Fruit fly (Drosophila melanogaster): Measurements from ENCODE around the gene Eip74EF.

The Eip74EF gene

dm6 chr3L:17566335-17567242 is 52.5 kb downstream of the Eip74EF start (continued):
- peak; percentile 78 for TF ChIP-seq Xrp1 (GFP tag; IDR thresholded peaks at IDR 0.05)
- TF ChIP-seq zfh1 (GFP tag; IDR thresholded peaks at IDR 0.05): peak; percentile 73
- TF ChIP-seq Camta (GFP tag; optimal IDR thresholded peaks at IDR 0.05): peak; percentile 41
- peak; percentile 91 for TF ChIP-seq CG11504 (tag; optimal IDR thresholded peaks at IDR 0.05)
- 0 out of 2 replicates have a peak, but pooled peaks have one; percentile 21 for TF ChIP-seq ro (GFP tag; IDR thresholded peaks at IDR 0.05)
- TF ChIP-seq CG3407 (GFP tag; optimal IDR thresholded peaks at IDR 0.05): peak; percentile 87
- TF ChIP-seq CG13424 (tag; optimal IDR thresholded peaks at IDR 0.05): peak; percentile 87
- peak; percentile 29 for TF ChIP-seq CG18764 (GFP tag; optimal IDR thresholded peaks at IDR 0.05)
- TF ChIP-seq Adf1 (GFP tag; IDR thresholded peaks at IDR 0.05): no peak
- TF ChIP-seq danr (GFP tag; IDR thresholded peaks at IDR 0.05): peak; percentile 53; the same call in 1 of the 2 replicates
- no peak for TF ChIP-seq CG6765 (GFP tag; optimal IDR thresholded peaks at IDR 0.05)
- TF ChIP-seq seq (GFP tag; IDR thresholded peaks at IDR 0.05): peak; percentile 77
- no peak for TF ChIP-seq CG9797 (GFP tag; optimal IDR thresholded peaks at IDR 0.05)
- peak; percentile 62 for TF ChIP-seq CG18619 (GFP tag; optimal IDR thresholded peaks at IDR 0.05)
- peak; percentile 86 for TF ChIP-seq cg (GFP tag; optimal IDR thresholded peaks at IDR 0.05)
- no peak for TF ChIP-seq CG8290 (GFP tag; optimal IDR thresholded peaks at IDR 0.05)
- peak in 1 of 2 experiments; percentile 31 for TF ChIP-seq CG8290 (tag; optimal IDR thresholded peaks at IDR 0.05)
- peak; percentile 73 for TF ChIP-seq Rx (GFP tag; IDR thresholded peaks at IDR 0.05)
- TF ChIP-seq Xbp1 (GFP tag; optimal IDR thresholded peaks at IDR 0.05): peak; percentile 75
- peak; percentile 43 for TF ChIP-seq ftz-f1 (GFP tag; optimal IDR thresholded peaks at IDR 0.05)
- TF ChIP-seq HLH54F (GFP tag; optimal IDR thresholded peaks at IDR 0.05): no peak
- no peak for TF ChIP-seq btn (GFP tag; optimal IDR thresholded peaks at IDR 0.05)
- TF ChIP-seq Gug (GFP tag; IDR thresholded peaks at IDR 0.05): peak; percentile 51; the same call in 2 of the 4 replicates
- TF ChIP-seq Nf-YB (GFP tag; optimal IDR thresholded peaks at IDR 0.05): peak; percentile 50
- no peak for TF ChIP-seq Opbp (GFP tag; IDR thresholded peaks at IDR 0.05; ENCODE audit: partially characterized antibody)
- peak; percentile 31 for TF ChIP-seq CG30020 (tag; optimal IDR thresholded peaks at IDR 0.05)
- TF ChIP-seq gem (tag; optimal IDR thresholded peaks at IDR 0.05): peak; percentile 90
- peak; percentile 81 for TF ChIP-seq CG4707 (GFP tag; optimal IDR thresholded peaks at IDR 0.05)
- peak; percentile 73 for TF ChIP-seq CG6654 (GFP tag; optimal IDR thresholded peaks at IDR 0.05)
- peak; percentile 12 for TF ChIP-seq CG17186 (GFP tag; optimal IDR thresholded peaks at IDR 0.05)
- peak; percentile 59 for TF ChIP-seq CG6813 (GFP tag; optimal IDR thresholded peaks at IDR 0.05)
- TF ChIP-seq CG31388 (GFP tag; optimal IDR thresholded peaks at IDR 0.05): peak; percentile 23
- no peak for TF ChIP-seq da (GFP tag; optimal IDR thresholded peaks at IDR 0.05)
- TF ChIP-seq tup (GFP tag; optimal IDR thresholded peaks at IDR 0.05): no peak
- TF ChIP-seq dati (GFP tag; IDR thresholded peaks at IDR 0.05): peak; percentile 30; the same call in 1 of the 2 replicates
- peak; percentile 57 for TF ChIP-seq CG9817 (tag; optimal IDR thresholded peaks at IDR 0.05)
- TF ChIP-seq Dfd (GFP tag; optimal IDR thresholded peaks at IDR 0.05): no peak
- no peak for TF ChIP-seq amos (GFP tag; IDR thresholded peaks at IDR 0.05; ENCODE audit: partially characterized antibody)
- peak; percentile 81 for TF ChIP-seq vvl (GFP tag; IDR thresholded peaks at IDR 0.05)
- peak; percentile 52 for TF ChIP-seq Lhr (GFP tag; optimal IDR thresholded peaks at IDR 0.05)
- TF ChIP-seq CG17361 (GFP tag; IDR thresholded peaks at IDR 0.05): peak; percentile 91
- TF ChIP-seq vfl (GFP tag; optimal IDR thresholded peaks at IDR 0.05): no peak
- TF ChIP-seq CG10209 (GFP tag; optimal IDR thresholded peaks at IDR 0.05): peak; percentile 78
- peak; percentile 15 for TF ChIP-seq twi (tag; optimal IDR thresholded peaks at IDR 0.05)
- TF ChIP-seq CoRest (tag; optimal IDR thresholded peaks at IDR 0.05): peak; percentile 88
- peak; percentile 50 for TF ChIP-seq chn (GFP tag; optimal IDR thresholded peaks at IDR 0.05)
- no peak for TF ChIP-seq al (GFP tag; IDR thresholded peaks at IDR 0.05)
- TF ChIP-seq Stat92E (GFP tag; optimal IDR thresholded peaks at IDR 0.05): no peak
